Worm (Caenorhabditis elegans) whole organism, L2 larva: ENCODE results near the gene F47B8.2.

ENCODE experiments used
- F13H6.1 ChIP-seq: sonication (generic microtip); optimal IDR thresholded peaks from 2 replicates; lab custom pipeline; 2016; ENCODE audit warnings: missing genetic modification characterization, missing compliant biosample characterization
- R02D3.7 ChIP-seq: fragments of 150-350 bp; optimal IDR thresholded peaks from 2 replicates; lab custom pipeline; 2014; ENCODE audit warnings: missing biosample characterization, missing genetic modification characterization
- Y55F3AM.14 ChIP-seq: fragments of 200-800 bp; sonication (Bioruptor generic); optimal IDR thresholded peaks from 2 replicates; lab custom pipeline; 2018; ENCODE audit warnings: mild to moderate bottlenecking, missing genetic modification characterization, missing compliant biosample characterization
- ZK546.5 ChIP-seq: sonication (generic microtip); optimal IDR thresholded peaks from 2 replicates; lab custom pipeline; 2017; ENCODE audit warnings: missing biosample characterization, missing genetic modification characterization
- alr-1 ChIP-seq: fragments of 150-350 bp; optimal IDR thresholded peaks from 2 replicates; lab custom pipeline; 2014; ENCODE audit warnings: missing biosample characterization, missing genetic modification characterization
- blmp-1 ChIP-seq: sonication (generic microtip); optimal IDR thresholded peaks from 2 replicates; lab custom pipeline; 2017; ENCODE audit warnings: missing genetic modification characterization, mild to moderate bottlenecking, missing compliant biosample characterization, antibody characterized with exemption, moderate library complexity; ENCODE audit not compliant: insufficient read depth
- ceh-16 ChIP-seq: fragments of 150-350 bp; optimal IDR thresholded peaks from 2 replicates; lab custom pipeline; 2014; ENCODE audit warnings: missing biosample characterization, missing genetic modification characterization
- crh-2 ChIP-seq: sonication (generic microtip); optimal IDR thresholded peaks from 2 replicates; lab custom pipeline; 2017; ENCODE audit warnings: missing biosample characterization, missing genetic modification characterization
- dmd-4 ChIP-seq: sonication (generic microtip); optimal IDR thresholded peaks from 2 replicates; lab custom pipeline; 2017; ENCODE audit warnings: missing biosample characterization, missing genetic modification characterization
- egl-27 ChIP-seq: sonication (generic microtip); optimal IDR thresholded peaks from 3 replicates; lab custom pipeline; 2017; ENCODE audit warnings: missing biosample characterization, missing genetic modification reagents, missing genetic modification characterization
- elt-1 ChIP-seq: fragments of 150-350 bp; optimal IDR thresholded peaks from 2 replicates; lab custom pipeline; 2014; ENCODE audit warnings: missing biosample characterization, missing genetic modification characterization
- fos-1 ChIP-seq: fragments of 150-350 bp; optimal IDR thresholded peaks from 2 replicates; lab custom pipeline; 2014; ENCODE audit warnings: missing biosample characterization, missing genetic modification characterization
- gmeb-1 ChIP-seq: fragments of 150-350 bp; optimal IDR thresholded peaks from 2 replicates; lab custom pipeline; 2014; ENCODE audit warnings: missing biosample characterization, missing genetic modification characterization
- lin-11 ChIP-seq: fragments of 150-350 bp; sonication (generic microtip); optimal IDR thresholded peaks from 2 replicates; lab custom pipeline; 2014; ENCODE audit warnings: missing biosample characterization, missing genetic modification characterization, inconsistent platforms, mixed read lengths
- lin-39 ChIP-seq: fragments of 150-350 bp; optimal IDR thresholded peaks from 2 replicates; lab custom pipeline; 2014; ENCODE audit warnings: missing biosample characterization, missing genetic modification reagents, missing genetic modification characterization
- lsy-2 ChIP-seq, 2 experiments: fragments of 150-350 bp in 1 of 2; sonication (generic microtip) in 1 of 2; optimal IDR thresholded peaks; 2 replicates each; lab custom pipeline; 2014 to 2017; ENCODE audit warnings: missing biosample characterization in 2 of 2, missing genetic modification characterization in 2 of 2
- mab-5 ChIP-seq: fragments of 150-350 bp; optimal IDR thresholded peaks from 2 replicates; lab custom pipeline; 2014; ENCODE audit warnings: missing biosample characterization, missing genetic modification characterization
- mbf-1 ChIP-seq: sonication (generic microtip); optimal IDR thresholded peaks from 2 replicates; lab custom pipeline; 2017; ENCODE audit warnings: missing biosample characterization, missing genetic modification characterization
- mdl-1 ChIP-seq, 2 experiments: fragments of 150-350 bp in 1 of 2; sonication (generic microtip) in 1 of 2; optimal IDR thresholded peaks; 2 replicates each; lab custom pipeline; 2017; ENCODE audit warnings: missing biosample characterization in 2 of 2, missing genetic modification characterization in 2 of 2
- nhr-10 ChIP-seq: sonication (generic microtip); optimal IDR thresholded peaks from 2 replicates; lab custom pipeline; 2017; ENCODE audit warnings: missing biosample characterization, missing genetic modification characterization
- nhr-12 ChIP-seq: fragments of 150-350 bp; optimal IDR thresholded peaks from 2 replicates; lab custom pipeline; 2014; ENCODE audit warnings: missing biosample characterization, missing genetic modification characterization
- nhr-129 ChIP-seq: fragments of 150-350 bp; optimal IDR thresholded peaks from 2 replicates; lab custom pipeline; 2014; ENCODE audit warnings: missing biosample characterization, missing genetic modification characterization
- nhr-21 ChIP-seq: fragments of 150-350 bp; optimal IDR thresholded peaks from 2 replicates; lab custom pipeline; 2014; ENCODE audit warnings: missing biosample characterization, missing genetic modification characterization
- nhr-23 ChIP-seq: fragments of 150-350 bp; optimal IDR thresholded peaks from 2 replicates; lab custom pipeline; 2014; ENCODE audit warnings: missing biosample characterization, missing genetic modification reagents, missing genetic modification characterization
- nhr-237 ChIP-seq: fragments of 150-350 bp; optimal IDR thresholded peaks from 2 replicates; lab custom pipeline; 2014; ENCODE audit warnings: missing biosample characterization, missing genetic modification characterization
- nhr-25 ChIP-seq: fragments of 150-350 bp; sonication (generic microtip); optimal IDR thresholded peaks from 3 replicates; lab custom pipeline; 2014; ENCODE audit warnings: missing biosample characterization, missing genetic modification characterization
- nhr-6 ChIP-seq: fragments of 150-350 bp; optimal IDR thresholded peaks from 2 replicates; lab custom pipeline; 2014; ENCODE audit warnings: missing biosample characterization, missing genetic modification characterization
- peb-1 ChIP-seq: fragments of 150-350 bp; optimal IDR thresholded peaks from 2 replicates; lab custom pipeline; 2014; ENCODE audit warnings: missing biosample characterization, missing genetic modification characterization
- sem-4 ChIP-seq: fragments of 150-350 bp; optimal IDR thresholded peaks from 2 replicates; lab custom pipeline; 2014; ENCODE audit warnings: missing biosample characterization, missing genetic modification reagents, missing genetic modification characterization
- skn-1 ChIP-seq: sonication (generic microtip); optimal IDR thresholded peaks from 2 replicates; lab custom pipeline; 2017; ENCODE audit warnings: missing biosample characterization, missing genetic modification characterization
- sma-3 ChIP-seq: sonication (generic microtip); optimal IDR thresholded peaks from 2 replicates; lab custom pipeline; 2016; ENCODE audit warnings: missing genetic modification reagents, missing genetic modification characterization, missing compliant biosample characterization
- snpc-4 ChIP-seq: fragments of 150-350 bp; optimal IDR thresholded peaks from 2 replicates; lab custom pipeline; 2014; ENCODE audit warnings: missing biosample characterization, missing genetic modification characterization
- unc-39 ChIP-seq: fragments of 150-350 bp; optimal IDR thresholded peaks from 2 replicates; lab custom pipeline; 2014; ENCODE audit warnings: missing biosample characterization, missing genetic modification characterization
- unc-62 ChIP-seq: fragments of 150-350 bp; optimal IDR thresholded peaks from 2 replicates; lab custom pipeline; 2014; ENCODE audit warnings: missing biosample characterization, missing genetic modification reagents, missing genetic modification characterization
- zag-1 ChIP-seq: fragments of 150-350 bp; optimal IDR thresholded peaks from 2 replicates; lab custom pipeline; 2014; ENCODE audit warnings: missing biosample characterization, missing genetic modification characterization
- ztf-1 ChIP-seq: fragments of 200-800 bp; sonication (Bioruptor generic); conservative IDR thresholded peaks from 2 replicates; pipeline ENCODE4 v1.3.6; 2022; ENCODE audit warnings: missing genetic modification characterization, missing compliant biosample characterization
- ztf-11 ChIP-seq: sonication (generic microtip); optimal IDR thresholded peaks from 2 replicates; lab custom pipeline; 2017; ENCODE audit warnings: missing biosample characterization, missing genetic modification characterization

F47B8.2 gene

ce11 chrV:14316525-14316924 is at the start of gene F47B8.2:
Gene F47B8.2, minus strand, starts transcription at chrV:14316625.
- no peak for TF ChIP-seq zag-1 (tag; lab: Kevin White, UChicago)
- no peak for TF ChIP-seq ztf-1
- no peak for TF ChIP-seq unc-62 (GFP tag; lab: Kevin White, UChicago)
- TF ChIP-seq crh-2 = no peak
- no peak for TF ChIP-seq nhr-12 (tag; lab: Kevin White, UChicago)
- no peak for TF ChIP-seq F13H6.1
- TF ChIP-seq nhr-10 = no peak
- no peak for TF ChIP-seq skn-1 (tag; lab: Kevin White, UChicago)
- no peak for TF ChIP-seq lin-11
- TF ChIP-seq nhr-237 = no peak
- no peak for TF ChIP-seq R02D3.7 (tag; lab: Kevin White, UChicago)
- TF ChIP-seq nhr-129 (tag; lab: Kevin White, UChicago) = no peak
- no peak for TF ChIP-seq peb-1 (tag; lab: Kevin White, UChicago)
- TF ChIP-seq nhr-25 = no peak
- no peak for TF ChIP-seq lin-39
- TF ChIP-seq ceh-16 = no peak
- no peak for TF ChIP-seq ztf-11 (tag; lab: Kevin White, UChicago)
- no peak for TF ChIP-seq lsy-2 (tag; optimal IDR thresholded peaks at IDR 0.05; lab: Kevin White, UChicago)
- no peak for TF ChIP-seq mdl-1 (tag; optimal IDR thresholded peaks at IDR 0.05; lab: Kevin White, UChicago)
- TF ChIP-seq, all 48 proteins: peak for 0

ce11 chrV:14364586-14365248 is 48.3 kb upstream of the F47B8.2 start:
- peak; percentile 6 for TF ChIP-seq sem-4 (tag; lab: Kevin White, UChicago)
- no peak for TF ChIP-seq lin-11
- peak in 1 of 2 experiments; percentile 74 for TF ChIP-seq lsy-2 (tag; optimal IDR thresholded peaks at IDR 0.05; lab: Kevin White, UChicago)
- no peak for TF ChIP-seq gmeb-1 (tag; lab: Kevin White, UChicago)
- TF ChIP-seq Y55F3AM.14 (GFP tag; lab: Kevin White, UChicago) = no peak
- TF ChIP-seq ztf-1 = no peak
- no peak for TF ChIP-seq nhr-129 (tag; lab: Kevin White, UChicago)
- peak; percentile 64 for TF ChIP-seq blmp-1 (tag; lab: Kevin White, UChicago)
- TF ChIP-seq nhr-6 = no peak
- no peak for TF ChIP-seq elt-1 (tag; lab: Kevin White, UChicago)
- TF ChIP-seq fos-1 (tag; lab: Kevin White, UChicago) = peak; percentile 12
- no peak for TF ChIP-seq egl-27
- no peak for TF ChIP-seq skn-1 (tag; lab: Kevin White, UChicago)
- no peak for TF ChIP-seq mbf-1 (tag; lab: Kevin White, UChicago)

- TF ChIP-seq R02D3.7 (tag; lab: Kevin White, UChicago) (no peak), crh-2 (no peak), nhr-23 (no peak), dmd-4 (tag; lab: Kevin White, UChicago) (no peak), unc-62 (GFP tag; lab: Kevin White, UChicago) (no peak), lsy-2 (tag; optimal IDR thresholded peaks at IDR 0.05; lab: Kevin White, UChicago) (no peak), egl-27 (no peak), lin-11 (no peak), mab-5 (tag; lab: Kevin White, UChicago) (no peak), alr-1 (tag; lab: Kevin White, UChicago) (no peak), sma-3 (GFP tag; lab: Kevin White, UChicago) (no peak), ZK546.5 (tag; lab: Kevin White, UChicago) (no peak), unc-39 (no peak), ztf-1 (no peak), nhr-12 (tag; lab: Kevin White, UChicago) (no peak), ceh-16 (no peak), ztf-11 (tag; lab: Kevin White, UChicago) (no peak), nhr-21 (tag; lab: Kevin White, UChicago) (no peak), nhr-6 (no peak)
Observed at ce11 chrV:14361973-14362372, 45.5 kb upstream of the F47B8.2 start.

ce11 chrV:14358577-14358976 is 42.2 kb upstream of the F47B8.2 start, which contains the start of gene Y49A3A.4:
Gene Y49A3A.4, minus strand, starts transcription at chrV:14358890.
- TF ChIP-seq blmp-1 (tag; lab: Kevin White, UChicago) = no peak
- TF ChIP-seq snpc-4 (tag; lab: Kevin White, UChicago) = peak; percentile 89
- no peak for TF ChIP-seq alr-1 (tag; lab: Kevin White, UChicago)
- TF ChIP-seq ztf-1 = no peak
